Fruit fly (Drosophila melanogaster) whole organism, embryonic: ENCODE results near the gene numb.

ENCODE experiments used
- Ada2b ChIP-seq: fragments of 200-800 bp; sonication (Bioruptor generic); IDR thresholded peaks from 2 replicates; pipeline ENCODE4 v1.3.6; 2022; ENCODE audit warnings: missing biosample characterization, missing genetic modification characterization
- Antp ChIP-seq: fragments of 200-800 bp; sonication (Bioruptor generic); optimal IDR thresholded peaks from 3 replicates; lab custom pipeline; 2016; ENCODE audit warnings: missing biosample characterization, missing genetic modification characterization
- B-H1 ChIP-seq: fragments of 200-800 bp; sonication (Bioruptor generic); IDR thresholded peaks from 3 replicates; pipeline ENCODE4 v1.3.6; 2022; ENCODE audit warnings: missing biosample characterization, missing genetic modification characterization
- CG10274 ChIP-seq: fragments of 200-800 bp; sonication (Bioruptor generic); optimal IDR thresholded peaks from 3 replicates; lab custom pipeline; 2017; ENCODE audit warnings: missing biosample characterization, mild to moderate bottlenecking, missing genetic modification characterization
- CG11093 ChIP-seq: fragments of 200-800 bp; sonication (Bioruptor generic); IDR thresholded peaks from 3 replicates; pipeline ENCODE4 v1.3.6; 2022; ENCODE audit warnings: missing biosample characterization, missing genetic modification characterization
- CG11696 ChIP-seq: fragments of 200-800 bp; sonication (Bioruptor generic); IDR thresholded peaks from 2 replicates; pipeline ENCODE4 v1.3.6; 2022; ENCODE audit warnings: missing biosample characterization, missing genetic modification characterization
- CG12104 ChIP-seq: fragments of 200-800 bp; sonication (Bioruptor generic); optimal IDR thresholded peaks from 3 replicates; lab custom pipeline; 2016; ENCODE audit warnings: missing biosample characterization, missing genetic modification characterization
- CG1233 ChIP-seq: fragments of 200-800 bp; sonication (Bioruptor generic); optimal IDR thresholded peaks from 4 replicates; lab custom pipeline; 2018; ENCODE audit warnings: missing biosample characterization, mild to moderate bottlenecking, missing genetic modification characterization
- CG14050 ChIP-seq: fragments of 200-800 bp; sonication (Bioruptor generic); IDR thresholded peaks from 3 replicates; pipeline ENCODE4 v1.3.6; 2022; ENCODE audit warnings: missing biosample characterization, missing genetic modification characterization
- CG14441 ChIP-seq: fragments of 200-800 bp; sonication (Bioruptor generic); IDR thresholded peaks from 2 replicates; pipeline ENCODE4 v1.3.6; 2022; ENCODE audit warnings: missing biosample characterization, missing genetic modification characterization
- CG1529 ChIP-seq: fragments of 200-800 bp; sonication (Bioruptor generic); optimal IDR thresholded peaks from 3 replicates; lab custom pipeline; 2018; ENCODE audit warnings: missing biosample characterization, missing genetic modification characterization
- CG1647 ChIP-seq: fragments of 200-800 bp; sonication (Bioruptor generic); optimal IDR thresholded peaks from 3 replicates; lab custom pipeline; 2016; ENCODE audit warnings: missing biosample characterization, missing genetic modification characterization
- CG17359 ChIP-seq: fragments of 200-800 bp; sonication (Bioruptor generic); optimal IDR thresholded peaks from 3 replicates; lab custom pipeline; 2018; ENCODE audit warnings: missing biosample characterization, mild to moderate bottlenecking, missing genetic modification characterization, moderate library complexity
- CG17568 ChIP-seq: fragments of 200-800 bp; sonication (Bioruptor generic); optimal IDR thresholded peaks from 2 replicates; lab custom pipeline; 2018; ENCODE audit warnings: missing biosample characterization, mild to moderate bottlenecking, missing genetic modification characterization, moderate library complexity
- CG31365 ChIP-seq: fragments of 200-800 bp; sonication (Bioruptor generic); optimal IDR thresholded peaks from 2 replicates; lab custom pipeline; 2018; ENCODE audit warnings: missing biosample characterization, mild to moderate bottlenecking, missing genetic modification characterization
- CG6689 ChIP-seq: fragments of 200-800 bp; sonication (Bioruptor generic); IDR thresholded peaks from 2 replicates; pipeline ENCODE4 v1.3.6; 2022; ENCODE audit warnings: missing biosample characterization, missing genetic modification characterization
- CG8388 ChIP-seq: fragments of 200-800 bp; sonication (Bioruptor generic); optimal IDR thresholded peaks from 2 replicates; lab custom pipeline; 2019; ENCODE audit warnings: missing biosample characterization, mild to moderate bottlenecking, missing genetic modification characterization, moderate library complexity
- CG9437 ChIP-seq: fragments of 200-800 bp; sonication (Bioruptor generic); optimal IDR thresholded peaks from 2 replicates; lab custom pipeline; 2018; ENCODE audit warnings: missing biosample characterization, mild to moderate bottlenecking, missing genetic modification characterization
- CHES-1-like ChIP-seq: fragments of 200-800 bp; sonication (Bioruptor generic); optimal IDR thresholded peaks from 2 replicates; lab custom pipeline; 2016; ENCODE audit warnings: missing biosample characterization, missing genetic modification characterization
- CrebB ChIP-seq: fragments of 200-800 bp; sonication (Bioruptor generic); optimal IDR thresholded peaks from 3 replicates; lab custom pipeline; 2018; ENCODE audit warnings: missing biosample characterization, mild to moderate bottlenecking, missing genetic modification characterization
- D19B ChIP-seq: fragments of 200-800 bp; sonication (Bioruptor generic); optimal IDR thresholded peaks from 2 replicates; lab custom pipeline; 2017; ENCODE audit warnings: missing biosample characterization, mild to moderate bottlenecking, missing genetic modification characterization
- Hr78 ChIP-seq, 2 experiments: fragments of 200-800 bp in 1 of 2; fragments of >200 bp in 1 of 2; sonication (Bioruptor generic) in 1 of 2; optimal IDR thresholded peaks; 2 replicates each; lab custom pipeline; 2017 to 2019; ENCODE audit warnings: missing biosample characterization in 2 of 2, missing genetic modification characterization in 2 of 2, mild to moderate bottlenecking in 1 of 2, moderate library complexity in 1 of 2
- Jarid2 ChIP-seq: fragments of 200-800 bp; sonication (Bioruptor generic); optimal IDR thresholded peaks from 3 replicates; lab custom pipeline; 2017; ENCODE audit warnings: mild to moderate bottlenecking, missing biosample characterization, missing genetic modification reagents, missing genetic modification characterization
- MTF-1 ChIP-seq: fragments of 200-800 bp; sonication (Bioruptor generic); optimal IDR thresholded peaks from 2 replicates; lab custom pipeline; 2018; ENCODE audit warnings: missing biosample characterization, mild to moderate bottlenecking, missing genetic modification characterization, borderline replicate concordance
- Med ChIP-seq: fragments of 200-800 bp; sonication (Bioruptor generic); peaks from one replicate; lab custom pipeline; 2016; ENCODE audit warnings: missing biosample characterization, missing genetic modification characterization, mild to moderate bottlenecking, inconsistent platforms, moderate library complexity
- Neu2 ChIP-seq: fragments of 200-800 bp; sonication (Bioruptor generic); optimal IDR thresholded peaks from 3 replicates; lab custom pipeline; 2016; ENCODE audit warnings: missing biosample characterization, missing genetic modification characterization, borderline replicate concordance
- PHDP ChIP-seq: fragments of 200-800 bp; sonication (Bioruptor generic); optimal IDR thresholded peaks from 3 replicates; lab custom pipeline; 2018; ENCODE audit warnings: missing biosample characterization, mild to moderate bottlenecking, missing genetic modification characterization, moderate library complexity
- Ptx1 ChIP-seq: fragments of 200-800 bp; sonication (Bioruptor generic); IDR thresholded peaks from 2 replicates; pipeline ENCODE4 v1.3.6; 2022; ENCODE audit warnings: missing biosample characterization, missing genetic modification characterization
- ab ChIP-seq: fragments of 200-800 bp; sonication (Bioruptor generic); optimal IDR thresholded peaks from 2 replicates; lab custom pipeline; 2016; ENCODE audit warnings: missing biosample characterization, missing genetic modification characterization
- ase ChIP-seq: fragments of 200-800 bp; sonication (Bioruptor generic); IDR thresholded peaks from 3 replicates; pipeline ENCODE4 v1.3.6; 2022; ENCODE audit warnings: missing biosample characterization, missing genetic modification characterization
- cwo ChIP-seq: fragments of 200-800 bp; sonication (Bioruptor generic); optimal IDR thresholded peaks from 3 replicates; lab custom pipeline; 2017; ENCODE audit warnings: missing biosample characterization, missing genetic modification characterization, mild to moderate bottlenecking, moderate library complexity, missing genetic modification reagents
- dysf ChIP-seq: fragments of 200-800 bp; sonication (Bioruptor generic); IDR thresholded peaks from 3 replicates; pipeline ENCODE4 v1.3.6; 2022; ENCODE audit warnings: missing biosample characterization, missing genetic modification characterization
- ewg ChIP-seq: fragments of 200-800 bp; sonication (Bioruptor generic); optimal IDR thresholded peaks from 3 replicates; lab custom pipeline; 2017; ENCODE audit warnings: mild to moderate bottlenecking, missing biosample characterization, missing genetic modification reagents, missing genetic modification characterization
- grn ChIP-seq: fragments of 200-800 bp; sonication (Bioruptor generic); optimal IDR thresholded peaks from 3 replicates; lab custom pipeline; 2017; ENCODE audit warnings: missing biosample characterization, missing genetic modification characterization
- gro ChIP-seq: fragments of 200-800 bp; sonication (Bioruptor generic); optimal IDR thresholded peaks from 2 replicates; lab custom pipeline; 2016; ENCODE audit warnings: missing biosample characterization, missing genetic modification characterization
- klu ChIP-seq: fragments of 200-800 bp; sonication (Bioruptor generic); IDR thresholded peaks from 2 replicates; pipeline ENCODE4 v1.3.6; 2022; ENCODE audit warnings: missing biosample characterization, missing genetic modification characterization
- nau ChIP-seq: fragments of 200-800 bp; sonication (Bioruptor generic); optimal IDR thresholded peaks from 3 replicates; lab custom pipeline; 2017; ENCODE audit warnings: missing biosample characterization, mild to moderate bottlenecking, missing genetic modification characterization, missing genetic modification reagents
- nerfin-1 ChIP-seq: fragments of 200-800 bp; sonication (Bioruptor generic); optimal IDR thresholded peaks from 3 replicates; lab custom pipeline; 2019; ENCODE audit warnings: missing biosample characterization, mild to moderate bottlenecking, missing genetic modification characterization, moderate library complexity
- nerfin-2 ChIP-seq: fragments of 200-800 bp; sonication (Bioruptor generic); IDR thresholded peaks from 2 replicates; pipeline ENCODE4 v1.3.6; 2022; ENCODE audit warnings: missing biosample characterization, missing genetic modification characterization; ENCODE audit not compliant: partially characterized antibody
- pfk ChIP-seq: fragments of 200-800 bp; sonication (Bioruptor generic); optimal IDR thresholded peaks from 2 replicates; lab custom pipeline; 2018; ENCODE audit warnings: missing biosample characterization, mild to moderate bottlenecking, missing genetic modification characterization, moderate library complexity
- pho ChIP-seq: fragments of 200-800 bp; sonication (Bioruptor generic); optimal IDR thresholded peaks from 2 replicates; lab custom pipeline; 2016; ENCODE audit warnings: missing biosample characterization, missing genetic modification characterization
- pzg ChIP-seq: fragments of 200-800 bp; sonication (Bioruptor generic); optimal IDR thresholded peaks from 3 replicates; lab custom pipeline; 2018; ENCODE audit warnings: missing biosample characterization, mild to moderate bottlenecking, missing genetic modification characterization, moderate library complexity
- salm ChIP-seq: fragments of 200-800 bp; sonication (Bioruptor generic); optimal IDR thresholded peaks from 2 replicates; lab custom pipeline; 2018; ENCODE audit warnings: missing biosample characterization, mild to moderate bottlenecking, missing genetic modification characterization
- seq ChIP-seq: fragments of 200-800 bp; sonication (Bioruptor generic); IDR thresholded peaks from 2 replicates; pipeline ENCODE4 v1.3.6; 2022; ENCODE audit warnings: missing biosample characterization, missing genetic modification characterization
- shn ChIP-seq: fragments of 200-800 bp; sonication (Bioruptor generic); optimal IDR thresholded peaks from 3 replicates; lab custom pipeline; 2016; ENCODE audit warnings: missing biosample characterization, missing genetic modification characterization
- stc ChIP-seq: fragments of 200-800 bp; sonication (Bioruptor generic); IDR thresholded peaks from 2 replicates; pipeline ENCODE4 v1.3.6; 2022; ENCODE audit warnings: missing biosample characterization, missing genetic modification characterization
- usp ChIP-seq: fragments of >200 bp; optimal IDR thresholded peaks from 2 replicates; lab custom pipeline; 2017; ENCODE audit warnings: missing biosample characterization, missing genetic modification characterization
- vvl ChIP-seq: fragments of 200-800 bp; sonication (Bioruptor generic); IDR thresholded peaks from 2 replicates; pipeline ENCODE4 v1.3.6; 2022; ENCODE audit warnings: missing biosample characterization, missing genetic modification characterization
- zfh2 ChIP-seq: fragments of 200-800 bp; sonication (Bioruptor generic); optimal IDR thresholded peaks from 2 replicates; lab custom pipeline; 2016; ENCODE audit warnings: missing biosample characterization, missing genetic modification characterization

numb gene

DNA sequence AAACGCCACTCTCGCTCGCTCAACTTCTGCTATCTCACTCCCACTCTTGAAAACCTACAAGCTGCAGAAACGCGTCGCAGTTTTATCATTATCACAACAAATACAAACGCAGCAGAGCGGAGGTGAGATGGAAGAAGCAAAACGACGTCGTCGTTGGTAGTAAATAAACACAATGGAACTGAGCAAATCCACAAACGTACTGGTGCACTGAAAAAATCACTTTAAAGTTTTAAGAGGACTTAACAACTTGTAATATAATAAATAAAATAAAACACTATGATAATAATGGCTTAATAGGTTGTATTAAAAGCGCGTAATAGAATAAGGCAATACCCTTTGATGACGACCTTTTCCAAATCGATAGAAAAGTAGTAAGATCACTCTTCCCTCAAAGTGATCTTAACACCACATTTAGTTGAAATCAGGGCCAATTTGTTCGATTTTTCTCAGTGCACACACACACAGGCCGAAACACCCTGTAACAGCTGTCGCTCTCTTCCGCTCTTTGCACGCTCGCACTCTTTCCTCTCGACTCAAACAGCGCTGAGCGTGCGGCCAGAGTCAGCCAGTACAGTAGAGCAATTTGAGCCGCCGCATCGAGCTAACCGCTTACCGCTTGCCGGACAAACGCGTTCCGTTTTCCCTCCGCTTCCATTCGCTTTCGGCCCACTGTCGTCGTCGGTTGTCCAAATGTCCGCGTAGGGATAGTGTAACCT is 12.1 kb downstream of the numb start (continued):
- TF ChIP-seq nerfin-1, result peak; percentile 95
- peak; percentile 91 for TF ChIP-seq CG17359 (tag; lab: Kevin White, UChicago)
- TF ChIP-seq shn (GFP tag; lab: Kevin White, UChicago), result peak; percentile 64
- TF ChIP-seq klu (GFP tag; lab: Robert Waterston, UW), result peak; percentile 96; the same call in 1 of the 2 replicates
- peak; percentile 94 for TF ChIP-seq Med
- no peak for TF ChIP-seq nerfin-2 (GFP tag; lab: Robert Waterston, UW)
- TF ChIP-seq Ptx1 (GFP tag; lab: Robert Waterston, UW), result peak; percentile 97
- peak; percentile 93 for TF ChIP-seq ewg (GFP tag; lab: Kevin White, UChicago)
- TF ChIP-seq pho, result peak; percentile 72
- TF ChIP-seq CG1529, result peak; percentile 93
- TF ChIP-seq CG9437 (GFP tag; lab: Kevin White, UChicago), result peak; percentile 87
- TF ChIP-seq cwo (GFP tag; lab: Kevin White, UChicago), result peak; percentile 91
- TF ChIP-seq Antp (GFP tag; lab: Kevin White, UChicago), result peak; percentile 82
- TF ChIP-seq salm (tag; lab: Kevin White, UChicago), result peak; percentile 84
- TF ChIP-seq grn (GFP tag; lab: Kevin White, UChicago), result peak; percentile 23
- peak; percentile 92 for TF ChIP-seq CG14050 (GFP tag; lab: Robert Waterston, UW)
- TF ChIP-seq zfh2 (GFP tag; lab: Kevin White, UChicago), result peak; percentile 83
- TF ChIP-seq usp, result no peak
- peak; percentile 95 for TF ChIP-seq CG1233 (GFP tag; lab: Kevin White, UChicago)
- TF ChIP-seq CG11696, result peak; percentile 86
- TF ChIP-seq MTF-1 (GFP tag; lab: Kevin White, UChicago), result peak; percentile 18
- TF ChIP-seq dysf (GFP tag; lab: Robert Waterston, UW), result peak; percentile 98
- TF ChIP-seq pfk (GFP tag; lab: Kevin White, UChicago), result no peak
- TF ChIP-seq Ada2b (GFP tag; lab: Robert Waterston, UW), result peak; percentile 85
- TF ChIP-seq CG6689 (GFP tag; lab: Robert Waterston, UW), result peak; percentile 97
- TF ChIP-seq pzg (GFP tag; lab: Kevin White, UChicago), result peak; percentile 8
- TF ChIP-seq gro, result no peak
- TF ChIP-seq CG14441, result peak; percentile 92
- peak; percentile 93 for TF ChIP-seq stc (GFP tag; lab: Robert Waterston, UW)
- TF ChIP-seq CG11093 (GFP tag; lab: Robert Waterston, UW), result peak; percentile 96
- no peak for TF ChIP-seq Neu2 (GFP tag; lab: Kevin White, UChicago)
- peak; percentile 61 for TF ChIP-seq ab
- peak; percentile 81 for TF ChIP-seq D19B (GFP tag; lab: Kevin White, UChicago)
- no peak for TF ChIP-seq CG10274 (GFP tag; lab: Kevin White, UChicago)
- TF ChIP-seq ase, result peak; percentile 91
- peak; percentile 94 for TF ChIP-seq CG12104 (GFP tag; lab: Kevin White, UChicago)
- peak; percentile 95 for TF ChIP-seq vvl (GFP tag; lab: Robert Waterston, UW)
- peak; percentile 93 for TF ChIP-seq PHDP
- peak; percentile 75 for TF ChIP-seq CrebB (tag; lab: Kevin White, UChicago)
- peak; percentile 89 for TF ChIP-seq B-H1 (GFP tag; lab: Robert Waterston, UW)
- TF ChIP-seq Jarid2 (GFP tag; lab: Kevin White, UChicago), result peak; percentile 94
- TF ChIP-seq nau (GFP tag; lab: Kevin White, UChicago), result peak; percentile 84
- peak; percentile 76 for TF ChIP-seq CG1647
- peak; percentile 86 for TF ChIP-seq CG17568 (GFP tag; lab: Kevin White, UChicago)
- TF ChIP-seq CG8388, result peak; percentile 93
- peak in 1 of 2 experiments; percentile 59 for TF ChIP-seq Hr78 (GFP tag; optimal IDR thresholded peaks at IDR 0.05; lab: Kevin White, UChicago)
- peak; percentile 62 for TF ChIP-seq CG31365
- peak; percentile 11 for TF ChIP-seq CHES-1-like
- peak; percentile 97 for TF ChIP-seq seq
